Worm (Caenorhabditis elegans) whole organism, L4 larva: ENCODE measurements around the gene math-16.
A peak's percentile ranks its signal among the peaks of the same experiment; 100 is the strongest.

Experiments used
- D1046.2 ChIP-seq: fragments of 200-800 bp; sonication (Bioruptor generic); IDR thresholded peaks from 2 replicates; pipeline ENCODE4 v1.3.6; 2022; ENCODE audit warnings: missing genetic modification characterization, missing compliant biosample characterization
- T20F7.1 ChIP-seq: fragments of 200-800 bp; sonication (Bioruptor generic); optimal IDR thresholded peaks from 2 replicates; lab custom pipeline; 2018; ENCODE audit warnings: mild to moderate bottlenecking, missing genetic modification characterization, missing compliant biosample characterization
- ZK337.2 ChIP-seq: fragments of 200-800 bp; sonication (Bioruptor generic); IDR thresholded peaks from 2 replicates; pipeline ENCODE4 v1.3.6; 2022; ENCODE audit warnings: missing genetic modification reagents, missing genetic modification characterization, missing compliant biosample characterization
- aha-1 ChIP-seq: fragments of 150-350 bp; peaks from one replicate; lab custom pipeline; 2014; ENCODE audit warnings: missing biosample characterization, missing genetic modification characterization
- aly-2 ChIP-seq: sonication (generic microtip); optimal IDR thresholded peaks from 2 replicates; lab custom pipeline; 2018; ENCODE audit warnings: missing biosample characterization, missing genetic modification characterization
- cey-2 ChIP-seq: sonication (generic microtip); optimal IDR thresholded peaks from 3 replicates; lab custom pipeline; 2017; ENCODE audit warnings: missing genetic modification characterization, mild to moderate bottlenecking, missing compliant biosample characterization, antibody characterized with exemption, borderline replicate concordance; ENCODE audit not compliant: insufficient read depth
- daf-16 ChIP-seq, 3 experiments: sonication (generic microtip); optimal IDR thresholded peaks; 2 replicates each; lab custom pipeline; 2016 to 2017; ENCODE audit warnings: missing genetic modification characterization in 3 of 3, missing genetic modification reagents in 3 of 3, mild to moderate bottlenecking in 2 of 3, missing compliant biosample characterization in 2 of 3, missing biosample characterization in 1 of 3, moderate library complexity in 1 of 3
- dmd-6 ChIP-seq: fragments of 200-800 bp; sonication (Bioruptor generic); IDR thresholded peaks from 2 replicates; pipeline ENCODE4 v1.3.6; 2022; ENCODE audit warnings: missing genetic modification reagents, missing genetic modification characterization, missing compliant biosample characterization
- duxl-1 ChIP-seq: sonication (generic microtip); optimal IDR thresholded peaks from 2 replicates; lab custom pipeline; 2016; ENCODE audit warnings: mild to moderate bottlenecking, missing genetic modification characterization, moderate library complexity, missing compliant biosample characterization; ENCODE audit not compliant: poor library complexity
- dve-1 ChIP-seq: sonication (generic microtip); optimal IDR thresholded peaks from 2 replicates; lab custom pipeline; 2017; ENCODE audit warnings: antibody characterized with exemption, mild to moderate bottlenecking, missing genetic modification characterization, missing compliant biosample characterization; ENCODE audit not compliant: insufficient read depth
- egl-27 ChIP-seq: sonication (generic microtip); optimal IDR thresholded peaks from 3 replicates; lab custom pipeline; 2017; ENCODE audit warnings: missing biosample characterization, missing genetic modification reagents, missing genetic modification characterization
- egl-43 ChIP-seq: fragments of 200-800 bp; sonication (Bioruptor generic); IDR thresholded peaks from 2 replicates; pipeline ENCODE4 v1.3.6; 2022; ENCODE audit warnings: missing genetic modification reagents, missing genetic modification characterization, missing compliant biosample characterization
- fos-1 ChIP-seq: fragments of 150-350 bp; optimal IDR thresholded peaks from 2 replicates; lab custom pipeline; 2014; ENCODE audit warnings: missing biosample characterization, missing genetic modification characterization
- gei-8 ChIP-seq: fragments of 200-800 bp; sonication (Bioruptor generic); optimal IDR thresholded peaks from 2 replicates; lab custom pipeline; 2018; ENCODE audit warnings: mild to moderate bottlenecking, missing genetic modification characterization, missing compliant biosample characterization
- hlh-11 ChIP-seq: fragments of 200-800 bp; sonication (Bioruptor generic); optimal IDR thresholded peaks from 2 replicates; lab custom pipeline; 2018; ENCODE audit warnings: mild to moderate bottlenecking, missing genetic modification characterization, missing compliant biosample characterization
- hlh-30 ChIP-seq: sonication (generic microtip); optimal IDR thresholded peaks from 2 replicates; lab custom pipeline; 2017; ENCODE audit warnings: antibody characterized with exemption, mild to moderate bottlenecking, missing genetic modification characterization, missing compliant biosample characterization; ENCODE audit not compliant: insufficient read depth
- jun-1 ChIP-seq: fragments of 150-350 bp; optimal IDR thresholded peaks from 2 replicates; lab custom pipeline; 2014; ENCODE audit warnings: missing biosample characterization, missing genetic modification reagents, missing genetic modification characterization
- lin-1 ChIP-seq: fragments of 200-800 bp; sonication (Bioruptor generic); IDR thresholded peaks from 2 replicates; pipeline ENCODE4 v1.3.6; 2022; ENCODE audit warnings: missing genetic modification reagents, missing genetic modification characterization, missing compliant biosample characterization
- lin-13 ChIP-seq: fragments of 150-350 bp; optimal IDR thresholded peaks from 2 replicates; lab custom pipeline; 2014; ENCODE audit warnings: missing biosample characterization, missing genetic modification reagents, missing genetic modification characterization
- lin-29 ChIP-seq: fragments of 200-800 bp; sonication (Bioruptor generic); IDR thresholded peaks from 2 replicates; pipeline ENCODE4 v1.3.6; 2022; ENCODE audit warnings: missing genetic modification reagents, missing genetic modification characterization, missing compliant biosample characterization
- lin-39 ChIP-seq: fragments of 150-350 bp; optimal IDR thresholded peaks from 2 replicates; lab custom pipeline; 2014; ENCODE audit warnings: missing biosample characterization, missing genetic modification reagents, missing genetic modification characterization
- mdl-1 ChIP-seq, 2 experiments: fragments of 150-350 bp in 1 of 2; sonication (generic microtip) in 1 of 2; optimal IDR thresholded peaks; 2 replicates each; lab custom pipeline; 2014 to 2017; ENCODE audit warnings: missing biosample characterization in 2 of 2, missing genetic modification characterization in 2 of 2
- nhr-237 ChIP-seq: sonication (generic microtip); optimal IDR thresholded peaks from 2 replicates; lab custom pipeline; 2017; ENCODE audit warnings: missing biosample characterization, missing genetic modification characterization
- nhr-28 ChIP-seq: fragments of 150-350 bp; optimal IDR thresholded peaks from 2 replicates; lab custom pipeline; 2014; ENCODE audit warnings: missing biosample characterization, missing genetic modification characterization
- nhr-41 ChIP-seq: fragments of 200-800 bp; sonication (Bioruptor generic); IDR thresholded peaks from 2 replicates; pipeline ENCODE4 v1.3.6; 2022; ENCODE audit warnings: missing genetic modification reagents, missing genetic modification characterization, missing compliant biosample characterization
- pha-4 ChIP-seq, 2 experiments: fragments of 150-350 bp in 1 of 2; fragments of 200-800 bp in 1 of 2; sonication (Bioruptor generic) in 1 of 2; IDR thresholded peaks in 1 of 2; optimal IDR thresholded peaks in 1 of 2; 2 replicates each; pipeline versions ENCODE4 v1.3.6 to Lab custom; 2014 to 2022; ENCODE audit warnings: missing genetic modification characterization in 2 of 2, missing genetic modification reagents in 2 of 2, missing biosample characterization in 1 of 2, missing compliant biosample characterization in 1 of 2
- php-3 ChIP-seq: fragments of 200-800 bp; sonication (Bioruptor generic); IDR thresholded peaks from 2 replicates; pipeline ENCODE4 v1.3.6; 2022; ENCODE audit warnings: missing genetic modification reagents, missing genetic modification characterization, missing compliant biosample characterization
- pqm-1 ChIP-seq: sonication (generic microtip); optimal IDR thresholded peaks from 2 replicates; lab custom pipeline; 2017; ENCODE audit warnings: missing biosample characterization, missing genetic modification characterization
- saeg-2 ChIP-seq: fragments of 200-800 bp; sonication (Bioruptor generic); IDR thresholded peaks from 2 replicates; pipeline ENCODE4 v1.3.6; 2022; ENCODE audit warnings: missing genetic modification reagents, missing genetic modification characterization, missing compliant biosample characterization
- spr-1 ChIP-seq: sonication (generic microtip); optimal IDR thresholded peaks from 2 replicates; lab custom pipeline; 2016; ENCODE audit warnings: mild to moderate bottlenecking, missing genetic modification characterization, missing compliant biosample characterization
- unc-39 ChIP-seq: sonication (generic microtip); optimal IDR thresholded peaks from 2 replicates; lab custom pipeline; 2017; ENCODE audit warnings: missing biosample characterization, missing genetic modification characterization
- unc-62 ChIP-seq, 3 experiments: fragments of 150-350 bp in 1 of 3; sonication (generic microtip); optimal IDR thresholded peaks in 2 of 3; peaks in 1 of 3; 1 replicate in 1 of 3; 2 replicates in 2 of 3; lab custom pipeline; 2014 to 2017; ENCODE audit warnings: missing biosample characterization in 3 of 3, missing genetic modification characterization in 3 of 3, missing genetic modification reagents in 3 of 3, missing genotype in 1 of 3
- zfp-2 ChIP-seq: sonication (generic microtip); optimal IDR thresholded peaks from 2 replicates; lab custom pipeline; 2016; ENCODE audit warnings: mild to moderate bottlenecking, missing genetic modification characterization, missing compliant biosample characterization
- zip-11 ChIP-seq: fragments of 200-800 bp; sonication (Bioruptor generic); IDR thresholded peaks from 2 replicates; pipeline ENCODE4 v1.3.6; 2022; ENCODE audit warnings: missing genetic modification characterization, missing compliant biosample characterization
- ztf-11 ChIP-seq: fragments of 150-350 bp; optimal IDR thresholded peaks from 2 replicates; lab custom pipeline; 2014; ENCODE audit warnings: missing biosample characterization, missing genetic modification characterization

The math-16 gene

DNA sequence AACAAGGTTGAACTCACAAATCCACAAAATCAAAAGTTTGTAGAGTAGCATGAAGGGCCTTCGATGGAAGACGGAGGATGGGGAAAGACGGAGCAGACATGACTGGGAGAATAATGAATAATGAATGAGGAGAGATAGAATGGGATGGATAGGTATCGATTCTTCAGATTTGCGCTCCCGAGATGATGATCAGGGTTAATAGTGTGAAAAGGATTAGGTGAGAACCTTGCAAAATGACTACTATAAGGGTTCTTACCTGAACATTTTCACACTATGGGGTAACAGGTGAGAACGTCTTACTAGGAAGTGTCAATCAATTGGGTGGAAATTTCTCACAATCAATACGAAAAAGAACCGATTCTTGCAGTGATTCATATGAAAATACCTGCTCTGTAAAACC, 28.3 kb downstream of the math-16 start, which contains the start of gene fbxb-96 (continued):
- TF ChIP-seq lin-39 (tag; lab: Kevin White, UChicago), result no peak
- TF ChIP-seq spr-1 (tag; lab: Kevin White, UChicago), result no peak
- TF ChIP-seq, all 104 proteins: peak for 0

DNA sequence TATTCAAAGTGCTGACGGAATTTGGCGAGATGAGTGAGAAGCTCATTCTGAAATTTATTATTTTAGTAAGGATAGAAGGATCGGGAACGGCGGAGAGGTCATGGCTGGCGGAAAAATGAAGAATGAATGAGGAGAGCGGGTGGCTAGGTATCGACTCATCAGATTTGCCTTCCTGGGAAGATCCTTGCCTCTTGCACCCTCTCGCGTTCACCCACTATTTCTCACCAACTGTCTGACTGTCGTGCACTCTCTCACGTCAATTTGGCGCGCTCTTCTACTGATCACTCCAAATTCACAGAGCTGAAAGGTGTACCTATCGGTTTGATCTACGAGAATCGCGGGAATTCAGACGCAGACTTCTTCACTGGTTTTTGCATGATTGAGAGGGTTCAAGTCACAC, 30.5 kb downstream of the math-16 start, which contains the start of gene fbxb-97:
TSS of gene fbxb-97 (minus strand) at position 53 of the 400 bp plus-strand sequence.
- TF ChIP-seq unc-62 (GFP tag; optimal IDR thresholded peaks at IDR 0.05 in 1 of 2; lab: Kevin White, UChicago) (peak in 1 of 2 experiments; percentile 10), unc-62 (tag; optimal IDR thresholded peaks at IDR 0.05; lab: Kevin White, UChicago) (no peak), egl-43 (GFP tag; lab: Robert Waterston, UW) (0 out of 2 replicates have a peak, but pooled peaks have one; percentile 51), duxl-1 (peak; percentile 91), jun-1 (tag; lab: Kevin White, UChicago) (no peak)

DNA sequence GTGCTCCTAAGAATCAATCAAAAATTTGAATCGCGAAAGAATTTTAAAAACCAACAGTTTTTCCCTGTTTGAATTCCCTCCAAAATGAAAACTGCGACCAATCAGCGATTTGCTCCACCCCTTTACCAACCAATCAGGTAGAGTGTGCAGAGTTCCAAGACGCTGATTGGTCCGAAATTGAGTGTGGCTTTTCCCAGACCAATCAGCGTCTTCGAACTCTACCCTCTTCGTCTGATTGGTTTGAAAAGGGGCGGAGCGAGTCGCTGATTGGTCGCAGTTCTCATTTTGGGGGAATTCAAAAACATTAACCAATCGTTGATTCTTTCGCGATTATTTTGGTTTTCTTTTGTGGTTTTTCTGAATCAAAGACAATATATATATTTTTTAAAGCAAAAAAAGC, 34.0 kb downstream of the math-16 start:
- no peak for TF ChIP-seq unc-39 (tag; lab: Kevin White, UChicago)
- TF ChIP-seq pha-4 (GFP tag; IDR thresholded peaks at IDR 0.05; lab: Robert Waterston, UW), result no peak
- TF ChIP-seq pha-4 (tag; optimal IDR thresholded peaks at IDR 0.05; lab: Kevin White, UChicago), result no peak
- no peak for TF ChIP-seq zfp-2
- TF ChIP-seq hlh-30 (tag; lab: Kevin White, UChicago), result no peak
- TF ChIP-seq aly-2 (tag; lab: Kevin White, UChicago), result no peak
- no peak for TF ChIP-seq fos-1
- no peak for TF ChIP-seq cey-2
- TF ChIP-seq lin-1 (GFP tag; lab: Robert Waterston, UW), result no peak
- TF ChIP-seq saeg-2 (GFP tag; lab: Robert Waterston, UW), result no peak
- no peak for TF ChIP-seq ZK337.2 (GFP tag; lab: Robert Waterston, UW)
- TF ChIP-seq nhr-41, result no peak
- no peak for TF ChIP-seq mdl-1 (tag; optimal IDR thresholded peaks at IDR 0.05; lab: Kevin White, UChicago)

DNA sequence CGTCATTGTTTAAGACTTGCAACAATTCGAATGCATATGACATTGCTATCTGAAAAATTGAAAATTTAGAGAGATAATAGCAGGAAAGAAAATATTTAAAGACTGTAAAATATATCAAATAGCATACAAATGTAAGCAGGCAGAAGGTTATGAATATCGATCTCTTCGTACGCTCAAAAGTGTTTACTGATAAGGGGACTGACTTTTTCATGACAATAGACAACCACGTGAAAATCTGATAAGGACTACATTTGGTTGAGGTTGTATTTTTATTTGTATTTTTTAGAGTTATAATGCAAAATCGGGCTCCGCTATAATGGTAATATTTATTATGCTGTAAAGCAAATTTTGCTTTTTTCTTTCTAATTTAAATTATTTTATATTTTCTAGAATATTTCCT, 35.7 kb downstream of the math-16 start, which contains the start of the genes C52E2.5 and C52E2.4:
TSS of gene C52E2.5 (minus strand) at position 43 of the 400 bp plus-strand sequence.
TSS of gene C52E2.4 (plus strand) at position 252 of the 400 bp plus-strand sequence.
- TF ChIP-seq pqm-1 (peak; percentile 87), ztf-11 (tag; lab: Kevin White, UChicago) (no peak), hlh-11 (tag; lab: Kevin White, UChicago) (no peak), dve-1 (tag; lab: Kevin White, UChicago) (peak; percentile 58), duxl-1 (peak; percentile 49), lin-13 (no peak), php-3 (GFP tag; lab: Robert Waterston, UW) (0 out of 2 replicates have a peak, but pooled peaks have one; percentile 29), D1046.2 (GFP tag; lab: Robert Waterston, UW) (no peak), lin-29 (GFP tag; lab: Robert Waterston, UW) (no peak), hlh-30 (tag; lab: Kevin White, UChicago) (peak; percentile 33), daf-16 (GFP tag; optimal IDR thresholded peaks at IDR 0.05; lab: Kevin White, UChicago) (no peak), daf-16 (tag; optimal IDR thresholded peaks at IDR 0.05; lab: Kevin White, UChicago) (peak; percentile 96), gei-8 (GFP tag; lab: Kevin White, UChicago) (no peak), T20F7.1 (no peak), aha-1 (tag; lab: Kevin White, UChicago) (no peak), zip-11 (GFP tag; lab: Robert Waterston, UW) (no peak), egl-27 (no peak), nhr-237 (tag; lab: Kevin White, UChicago) (no peak), dmd-6 (GFP tag; lab: Robert Waterston, UW) (peak; percentile 64), nhr-28 (tag; lab: Kevin White, UChicago) (peak; percentile 82), saeg-2 (GFP tag; lab: Robert Waterston, UW) (no peak)
